Worm (Caenorhabditis elegans): ENCODE data around the gene acy-3.

Gene acy-3

ce11 chrIII:3786427-3786935 lies at the start of gene acy-3:
TSS of gene acy-3 (minus strand) at chrIII:3786477.
- TF ChIP-seq arid-1 (GFP tag; conservative IDR thresholded peaks at IDR 0.05) (0 out of 2 replicates have a peak, but pooled peaks have one; percentile 44), T26A8.4 (GFP tag; IDR thresholded peaks at IDR 0.05) (peak; percentile 72; the same call in 1 of the 2 replicates), dpl-1 (GFP tag; optimal IDR thresholded peaks at IDR 0.05) (peak; percentile 27), cey-2 (tag; optimal IDR thresholded peaks at IDR 0.05; ENCODE audit: borderline replicate concordance, insufficient read depth) (no peak), spr-1 (tag; optimal IDR thresholded peaks at IDR 0.05) (peak; percentile 6), mep-1 (tag; optimal IDR thresholded peaks at IDR 0.05) (peak; percentile 55), dmd-9 (GFP tag; IDR thresholded peaks at IDR 0.05) (no peak), aha-1 (tag) (peak; percentile 17), nhr-102 (tag; optimal IDR thresholded peaks at IDR 0.05) (peak; percentile 29), rbr-2 (tag; optimal IDR thresholded peaks at IDR 0.05) (peak; percentile 46), hlh-30 (tag; optimal IDR thresholded peaks at IDR 0.05; ENCODE audit: insufficient read depth) (peak; percentile 73), set-16 (GFP tag; IDR thresholded peaks at IDR 0.05) (peak; percentile 42), ceh-20 (GFP tag; IDR thresholded peaks at IDR 0.05) (0 out of 2 replicates have a peak, but pooled peaks have one; percentile 53), snpc-4 (tag; optimal IDR thresholded peaks at IDR 0.05) (no peak), duxl-1 (tag; optimal IDR thresholded peaks at IDR 0.05; ENCODE audit: poor library complexity) (peak; percentile 66), mxl-3 (GFP tag; optimal IDR thresholded peaks at IDR 0.05) (peak; percentile 75), hlh-11 (tag; optimal IDR thresholded peaks at IDR 0.05) (peak; percentile 92), ceh-82 (tag; optimal IDR thresholded peaks at IDR 0.05) (no peak), lsy-2 (tag; optimal IDR thresholded peaks at IDR 0.05) (peak; percentile 17 to 45), madf-9 (GFP tag; conservative IDR thresholded peaks at IDR 0.05) (no peak), dve-1 (tag; optimal IDR thresholded peaks at IDR 0.05; ENCODE audit: insufficient read depth) (peak; percentile 67), mdl-1 (tag; optimal IDR thresholded peaks at IDR 0.05) (peak; percentile 78), lin-13 (GFP tag; optimal IDR thresholded peaks at IDR 0.05) (peak; percentile 0), zfp-2 (tag; optimal IDR thresholded peaks at IDR 0.05) (no peak), nhr-11 (tag; optimal IDR thresholded peaks at IDR 0.05) (peak; percentile 56), nhr-28 (tag; optimal IDR thresholded peaks at IDR 0.05) (peak; percentile 57), ceh-32 (tag; optimal IDR thresholded peaks at IDR 0.05; ENCODE audit: poor library complexity) (no peak), egl-43 (GFP tag; IDR thresholded peaks at IDR 0.05) (peak; percentile 72; the same call in 1 of the 2 replicates), mes-2 (tag; optimal IDR thresholded peaks at IDR 0.05; ENCODE audit: poor library complexity, severe bottlenecking) (peak; percentile 50), lin-1 (GFP tag; IDR thresholded peaks at IDR 0.05) (peak; percentile 30; the same call in 1 of the 2 replicates), ZK337.2 (GFP tag; IDR thresholded peaks at IDR 0.05) (no peak), nhr-48 (tag; optimal IDR thresholded peaks at IDR 0.05) (peak; percentile 49), hif-1 (tag; optimal IDR thresholded peaks at IDR 0.05) (peak in 1 of 2 experiments; percentile 26), nhr-77 (tag; optimal IDR thresholded peaks at IDR 0.05) (peak; percentile 23), daf-12 (tag; optimal IDR thresholded peaks at IDR 0.05) (no peak), pqm-1 (tag; optimal IDR thresholded peaks at IDR 0.05) (peak; percentile 11), daf-19 (GFP tag; conservative IDR thresholded peaks at IDR 0.05) (no peak), ztf-7 (tag; optimal IDR thresholded peaks at IDR 0.05) (peak; percentile 38), dmd-6 (GFP tag; IDR thresholded peaks at IDR 0.05) (peak; percentile 28; the same call in 1 of the 2 replicates), nhr-41 (GFP tag; IDR thresholded peaks at IDR 0.05) (peak; percentile 47; the same call in 1 of the 2 replicates), hmg-1.1 (GFP tag; IDR thresholded peaks at IDR 0.05) (peak; percentile 69; the same call in 1 of the 2 replicates), daf-16 (GFP tag; optimal IDR thresholded peaks at IDR 0.05) (peak in 1 of 2 experiments; percentile 57), daf-16 (tag; optimal IDR thresholded peaks at IDR 0.05) (peak; percentile 32), nhr-76 (tag; optimal IDR thresholded peaks at IDR 0.05) (no peak), nhr-25 (tag; optimal IDR thresholded peaks at IDR 0.05; ENCODE audit: borderline replicate concordance, insufficient read depth) (no peak)

All from whole organism, L4 larva.